Worm (Caenorhabditis elegans): ENCODE measurements around the gene cisd-1.
A peak's percentile ranks its signal among the peaks of the same experiment; 100 is the strongest.

Gene cisd-1

ce11 chrII:11495806-11496205 is 26.4 kb upstream of the cisd-1 start:
- TF ChIP-seq cey-2 (tag; optimal IDR thresholded peaks at IDR 0.05; ENCODE audit: borderline replicate concordance, insufficient read depth) (no peak), mep-1 (tag; optimal IDR thresholded peaks at IDR 0.05) (no peak), snpc-4 (tag; optimal IDR thresholded peaks at IDR 0.05) (no peak), hif-1 (tag; optimal IDR thresholded peaks at IDR 0.05) (no peak), tag-97 (GFP tag; IDR thresholded peaks at IDR 0.05) (no peak), lin-38 (GFP tag; IDR thresholded peaks at IDR 0.05) (no peak), zfp-2 (tag; optimal IDR thresholded peaks at IDR 0.05) (no peak)

DNA sequence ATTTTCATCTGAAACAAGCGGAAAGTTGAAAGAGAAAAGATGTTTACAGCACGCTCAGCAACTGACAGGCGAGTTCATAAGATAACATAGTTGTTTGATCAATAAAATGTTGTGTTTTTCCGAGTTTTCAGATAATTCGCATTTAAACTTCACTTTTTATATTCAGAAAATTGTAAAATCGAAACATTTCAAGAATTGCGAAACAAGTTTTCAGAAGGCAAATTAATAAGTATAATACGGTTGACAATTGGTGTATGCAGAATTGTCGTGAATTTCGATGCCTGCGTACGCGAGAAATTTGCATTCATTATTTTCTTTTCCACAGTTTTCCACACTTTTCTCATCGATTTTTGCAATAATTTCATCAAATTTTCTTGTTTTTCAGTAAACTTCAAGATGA is 25.9 kb upstream of the cisd-1 start, which contains the start of the genes ooc-3 and B0334.4:
Gene ooc-3, minus strand, starts transcription at position 15 of the 400 bp plus-strand sequence.
Gene B0334.4, plus strand, starts transcription at position 386 of the 400 bp plus-strand sequence.
- no peak for TF ChIP-seq nhr-6 (tag; optimal IDR thresholded peaks at IDR 0.05)
- TF ChIP-seq Y5F2A.4 (GFP tag; optimal IDR thresholded peaks at IDR 0.05): no peak
- no peak for TF ChIP-seq daf-16 (GFP tag; optimal IDR thresholded peaks at IDR 0.05)
- peak; percentile 64 for TF ChIP-seq daf-16 (tag; optimal IDR thresholded peaks at IDR 0.05)
- peak; percentile 26 for TF ChIP-seq mes-2 (tag; optimal IDR thresholded peaks at IDR 0.05; ENCODE audit: poor library complexity, severe bottlenecking)
- no peak for TF ChIP-seq lin-29 (GFP tag; IDR thresholded peaks at IDR 0.05)
- TF ChIP-seq F26F4.8 (GFP tag; conservative IDR thresholded peaks at IDR 0.05): no peak
- no peak for TF ChIP-seq rbr-2 (tag; optimal IDR thresholded peaks at IDR 0.05)
- no peak for TF ChIP-seq php-3 (GFP tag; IDR thresholded peaks at IDR 0.05)
- peak; percentile 42 for TF ChIP-seq dpl-1 (GFP tag; optimal IDR thresholded peaks at IDR 0.05)
- peak; percentile 7 for TF ChIP-seq hlh-30 (tag; optimal IDR thresholded peaks at IDR 0.05; ENCODE audit: insufficient read depth)
- TF ChIP-seq unc-39 (tag; optimal IDR thresholded peaks at IDR 0.05): no peak
- no peak for TF ChIP-seq ama-1 (optimal IDR thresholded peaks at IDR 0.05)
- no peak for TF ChIP-seq skn-1 (tag; optimal IDR thresholded peaks at IDR 0.05)
- TF ChIP-seq dmd-8 (GFP tag; IDR thresholded peaks at IDR 0.05): no peak
- no peak for TF ChIP-seq fkh-10 (GFP tag; optimal IDR thresholded peaks at IDR 0.05)
- TF ChIP-seq lsy-2 (tag; optimal IDR thresholded peaks at IDR 0.05): peak in 1 of 2 experiments; percentile 94

DNA sequence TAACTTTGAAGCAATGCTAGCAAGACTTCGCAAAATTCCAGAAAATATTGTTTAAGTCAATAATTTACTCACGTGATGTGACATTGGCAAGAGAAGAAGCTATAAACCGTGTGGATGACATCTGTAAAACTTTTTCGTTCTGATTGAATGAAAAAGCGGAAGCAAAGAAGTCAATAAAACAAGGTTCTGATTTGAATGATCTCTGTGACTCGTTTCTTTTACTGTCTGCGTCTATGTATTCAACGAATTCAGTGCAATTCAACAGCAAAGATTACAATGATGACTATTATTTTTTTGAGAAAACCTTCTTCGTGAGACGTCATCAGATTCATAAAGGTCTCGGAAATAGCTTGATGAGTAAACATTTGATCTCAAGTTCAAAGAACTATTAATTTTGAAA is 23.4 kb upstream of the cisd-1 start, which contains the start of gene hacl-1:
Gene hacl-1, minus strand, starts transcription at position 121 of the 400 bp plus-strand sequence.
- TF ChIP-seq ceh-82 (tag; optimal IDR thresholded peaks at IDR 0.05) (no peak), jun-1 (tag; optimal IDR thresholded peaks at IDR 0.05) (peak; percentile 35), nhr-11 (tag; optimal IDR thresholded peaks at IDR 0.05) (no peak), hlh-30 (tag; optimal IDR thresholded peaks at IDR 0.05; ENCODE audit: insufficient read depth) (peak; percentile 43), aha-1 (tag) (peak; percentile 59), dve-1 (tag; optimal IDR thresholded peaks at IDR 0.05; ENCODE audit: insufficient read depth) (peak; percentile 71), zip-11 (GFP tag; IDR thresholded peaks at IDR 0.05) (no peak), dmd-6 (GFP tag; IDR thresholded peaks at IDR 0.05) (peak; percentile 64), attf-4 (tag; optimal IDR thresholded peaks at IDR 0.05) (no peak), mes-2 (tag; optimal IDR thresholded peaks at IDR 0.05; ENCODE audit: poor library complexity, severe bottlenecking) (peak; percentile 34), lin-13 (GFP tag; optimal IDR thresholded peaks at IDR 0.05) (peak; percentile 15), nhr-25 (tag; optimal IDR thresholded peaks at IDR 0.05; ENCODE audit: borderline replicate concordance, insufficient read depth) (peak; percentile 1), F49E8.2 (tag; optimal IDR thresholded peaks at IDR 0.05; ENCODE audit: borderline replicate concordance) (no peak), hlh-11 (tag; optimal IDR thresholded peaks at IDR 0.05) (peak; percentile 57), hmg-1.1 (GFP tag; IDR thresholded peaks at IDR 0.05) (0 out of 2 replicates have a peak, but pooled peaks have one; percentile 7), unc-62 (GFP tag; optimal IDR thresholded peaks at IDR 0.05 in 1 of 2) (peak in 1 of 2 experiments; percentile 69), unc-62 (tag; optimal IDR thresholded peaks at IDR 0.05) (no peak), lsy-2 (tag; optimal IDR thresholded peaks at IDR 0.05) (peak in 1 of 2 experiments; percentile 56), tra-1 (GFP tag; IDR thresholded peaks at IDR 0.05) (no peak), mep-1 (tag; optimal IDR thresholded peaks at IDR 0.05) (peak; percentile 41), daf-16 (GFP tag; optimal IDR thresholded peaks at IDR 0.05) (no peak), daf-16 (tag; optimal IDR thresholded peaks at IDR 0.05) (peak; percentile 19), ZK337.2 (GFP tag; IDR thresholded peaks at IDR 0.05) (no peak), nhr-76 (tag; optimal IDR thresholded peaks at IDR 0.05) (no peak), lin-38 (GFP tag; IDR thresholded peaks at IDR 0.05) (no peak), sdz-12 (GFP tag; optimal IDR thresholded peaks at IDR 0.05) (no peak), nhr-48 (tag; optimal IDR thresholded peaks at IDR 0.05) (peak; percentile 48), nhr-77 (tag; optimal IDR thresholded peaks at IDR 0.05) (peak; percentile 9), ceh-28 (tag; optimal IDR thresholded peaks at IDR 0.05) (no peak), nhr-28 (tag; optimal IDR thresholded peaks at IDR 0.05) (peak; percentile 46), nhr-102 (tag; optimal IDR thresholded peaks at IDR 0.05) (peak; percentile 28), snpc-4 (tag; optimal IDR thresholded peaks at IDR 0.05) (no peak), dmd-8 (GFP tag; IDR thresholded peaks at IDR 0.05) (no peak)
